Worm (Caenorhabditis elegans) whole organism, midembryonic: ENCODE measurements around the gene T20B3.1.

Experiments
- T22C8.4 ChIP-seq: fragments of 200-800 bp; sonication (Bioruptor generic); IDR thresholded peaks from 2 replicates; pipeline ENCODE4 v1.3.6; 2022; ENCODE audit warnings: missing genetic modification characterization, missing compliant biosample characterization
- cog-1 ChIP-seq: sonication (generic microtip); optimal IDR thresholded peaks from 2 replicates; lab custom pipeline; 2016; ENCODE audit warnings: missing genetic modification characterization, missing compliant biosample characterization
- flt-1 ChIP-seq: fragments of 200-800 bp; sonication (Bioruptor generic); IDR thresholded peaks from 2 replicates; pipeline ENCODE4 v1.3.6; 2022; ENCODE audit warnings: missing genetic modification characterization, missing compliant biosample characterization
- klf-2 ChIP-seq: fragments of 200-800 bp; sonication (Bioruptor generic); conservative IDR thresholded peaks from 2 replicates; pipeline ENCODE4 v1.3.6; 2022; ENCODE audit warnings: missing genetic modification reagents, missing genetic modification characterization, missing compliant biosample characterization
- med-1 ChIP-seq: sonication (generic microtip); optimal IDR thresholded peaks from 2 replicates; lab custom pipeline; 2017; ENCODE audit warnings: missing genetic modification characterization, mild to moderate bottlenecking, missing compliant biosample characterization, antibody characterized with exemption, missing genetic modification reagents; ENCODE audit not compliant: insufficient read depth
- ref-1 ChIP-seq: fragments of 200-800 bp; sonication (Bioruptor generic); conservative IDR thresholded peaks from 2 replicates; pipeline ENCODE4 v1.3.6; 2022; ENCODE audit warnings: missing genetic modification reagents, missing genetic modification characterization, missing compliant biosample characterization
- tab-1 ChIP-seq: fragments of 200-800 bp; sonication (Bioruptor generic); IDR thresholded peaks from 2 replicates; pipeline ENCODE4 v1.3.6; 2022; ENCODE audit warnings: missing genetic modification characterization, missing compliant biosample characterization
- ztf-23 ChIP-seq: fragments of 200-800 bp; sonication (Bioruptor generic); IDR thresholded peaks from 2 replicates; pipeline ENCODE4 v1.3.6; 2022; ENCODE audit warnings: missing genetic modification reagents, missing genetic modification characterization, missing compliant biosample characterization

DNA sequence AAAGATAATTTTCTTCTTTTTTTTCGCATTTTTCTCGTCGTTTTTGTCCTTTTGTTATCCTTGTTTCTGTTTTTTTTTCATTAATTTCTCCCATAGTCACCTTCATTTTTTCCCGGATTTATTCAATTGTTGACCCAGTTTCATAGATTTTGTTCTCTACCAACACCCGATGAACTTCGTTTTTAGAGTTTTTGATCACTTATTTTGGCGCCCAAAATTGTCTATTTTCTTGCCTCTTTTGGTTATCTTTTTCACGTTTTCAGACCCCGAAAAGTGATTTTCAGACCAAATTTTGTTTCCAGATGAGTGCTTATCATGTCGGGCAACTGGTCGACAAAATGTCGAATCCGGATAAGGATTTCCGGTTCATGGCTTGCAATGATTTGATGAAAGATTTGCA lies 12.8 kb upstream of the T20B3.1 start, which contains the start of gene cand-1:
- TF ChIP-seq T22C8.4 (GFP tag; lab: Robert Waterston, UW) (no peak), ztf-23 (GFP tag; lab: Robert Waterston, UW) (no peak), med-1 (GFP tag; lab: Kevin White, UChicago) (no peak), flt-1 (GFP tag; lab: Robert Waterston, UW) (no peak), ref-1 (GFP tag; lab: Robert Waterston, UW) (no peak), tab-1 (GFP tag; lab: Robert Waterston, UW) (no peak), cog-1 (no peak), klf-2 (GFP tag; lab: Robert Waterston, UW) (no peak)
